Worm (Caenorhabditis elegans): Measurements from ENCODE around the gene ZK757.10.

DNA sequence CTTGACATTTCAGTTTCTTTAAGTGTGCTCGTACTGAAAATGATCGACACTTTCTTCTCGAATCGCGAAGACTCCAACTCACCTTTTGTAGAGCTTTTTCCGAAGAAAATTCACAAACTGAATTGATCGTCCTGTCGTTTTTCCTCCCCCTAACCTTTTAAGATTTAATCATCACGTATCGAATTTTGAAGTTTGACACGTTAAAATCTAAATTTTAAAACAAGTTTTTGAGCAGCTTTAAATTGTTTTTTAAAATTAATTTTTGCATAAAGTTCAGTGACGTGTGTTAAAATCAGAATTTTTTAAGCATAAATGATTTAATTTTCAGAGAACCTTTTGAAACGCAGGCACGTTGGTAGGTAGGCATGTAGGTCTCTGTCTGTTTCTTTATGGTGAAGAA lies 14.3 kb downstream of the ZK757.10 start, which contains the start of gene alg-4:
- no peak for TF ChIP-seq pqm-1 (tag; optimal IDR thresholded peaks at IDR 0.05)
- TF ChIP-seq lin-15B (tag; optimal IDR thresholded peaks at IDR 0.05), result no peak
- TF ChIP-seq nhr-25 (tag; optimal IDR thresholded peaks at IDR 0.05), result no peak
